Fruit fly (Drosophila melanogaster) whole organism, embryonic: Measurements from ENCODE around the gene CG5139.

Experiments
- Asciz ChIP-seq: fragments of 200-800 bp; sonication (Bioruptor generic); optimal IDR thresholded peaks from 2 replicates; lab custom pipeline; 2017; ENCODE audit warnings: missing biosample characterization, mild to moderate bottlenecking, missing genetic modification characterization, missing genetic modification reagents
- Bdp1 ChIP-seq: fragments of 200-800 bp; sonication (Bioruptor generic); optimal IDR thresholded peaks from 3 replicates; lab custom pipeline; 2016; ENCODE audit warnings: missing biosample characterization, missing genetic modification characterization
- CG1024 ChIP-seq: fragments of 200-800 bp; sonication (Bioruptor generic); IDR thresholded peaks from 2 replicates; pipeline ENCODE4 v1.3.6; 2022; ENCODE audit warnings: missing biosample characterization, missing genetic modification characterization
- CG10366 ChIP-seq: fragments of 200-800 bp; sonication (Bioruptor generic); IDR thresholded peaks from 2 replicates; pipeline ENCODE4 v1.3.6; 2022; ENCODE audit warnings: missing biosample characterization, missing genetic modification characterization
- CG11560 ChIP-seq: fragments of 200-800 bp; sonication (Bioruptor generic); IDR thresholded peaks from 3 replicates; pipeline ENCODE4 v1.3.6; 2022; ENCODE audit warnings: missing biosample characterization, missing genetic modification characterization
- CG13894 ChIP-seq: fragments of 200-800 bp; sonication (Bioruptor generic); optimal IDR thresholded peaks from 3 replicates; lab custom pipeline; 2018; ENCODE audit warnings: missing biosample characterization, mild to moderate bottlenecking, missing genetic modification characterization, moderate library complexity
- CG14860 ChIP-seq: fragments of 200-800 bp; sonication (Bioruptor generic); IDR thresholded peaks from 3 replicates; pipeline ENCODE4 v1.3.6; 2022; ENCODE audit warnings: missing biosample characterization, missing genetic modification characterization; ENCODE audit not compliant: partially characterized antibody
- CG15269 ChIP-seq: fragments of 200-800 bp; sonication (Bioruptor generic); optimal IDR thresholded peaks from 2 replicates; lab custom pipeline; 2018; ENCODE audit warnings: missing biosample characterization, mild to moderate bottlenecking, missing genetic modification characterization, moderate library complexity
- CG15514 ChIP-seq: fragments of 200-800 bp; sonication (Bioruptor generic); optimal IDR thresholded peaks from 3 replicates; lab custom pipeline; 2017; ENCODE audit warnings: missing biosample characterization, missing genetic modification characterization, mild to moderate bottlenecking, moderate library complexity, missing genetic modification reagents
- CG15601 ChIP-seq: fragments of 200-800 bp; sonication (Bioruptor generic); optimal IDR thresholded peaks from 3 replicates; lab custom pipeline; 2019; ENCODE audit warnings: missing biosample characterization, mild to moderate bottlenecking, missing genetic modification characterization, moderate library complexity
- CG16813 ChIP-seq: fragments of 200-800 bp; sonication (Bioruptor generic); IDR thresholded peaks from 3 replicates; pipeline ENCODE4 v1.3.6; 2022; ENCODE audit warnings: missing biosample characterization, missing genetic modification characterization; ENCODE audit not compliant: partially characterized antibody
- CG17612 ChIP-seq: fragments of 200-800 bp; sonication (Bioruptor generic); IDR thresholded peaks from 2 replicates; pipeline ENCODE4 v1.3.6; 2022; ENCODE audit warnings: missing biosample characterization, missing genetic modification characterization
- CG18262 ChIP-seq: fragments of 200-800 bp; optimal IDR thresholded peaks from 3 replicates; lab custom pipeline; 2019; ENCODE audit warnings: missing biosample characterization, mild to moderate bottlenecking, missing genetic modification characterization, moderate library complexity
- CG2120 ChIP-seq: fragments of 200-800 bp; sonication (Bioruptor generic); optimal IDR thresholded peaks from 3 replicates; lab custom pipeline; 2016; ENCODE audit warnings: missing biosample characterization, missing genetic modification characterization
- CG2678 ChIP-seq: fragments of 200-800 bp; sonication (Bioruptor generic); optimal IDR thresholded peaks from 3 replicates; lab custom pipeline; 2019; ENCODE audit warnings: missing biosample characterization, mild to moderate bottlenecking, missing genetic modification characterization, moderate library complexity
- CG30020 ChIP-seq: fragments of 200-800 bp; optimal IDR thresholded peaks from 2 replicates; lab custom pipeline; 2019; ENCODE audit warnings: missing biosample characterization, mild to moderate bottlenecking, missing genetic modification characterization, moderate library complexity
- CG3065 ChIP-seq: fragments of 200-800 bp; sonication (Bioruptor generic); optimal IDR thresholded peaks from 2 replicates; lab custom pipeline; 2016; ENCODE audit warnings: missing biosample characterization, missing genetic modification characterization
- CG33557 ChIP-seq: fragments of 200-800 bp; sonication (Bioruptor generic); optimal IDR thresholded peaks from 2 replicates; lab custom pipeline; 2019; ENCODE audit warnings: missing biosample characterization, mild to moderate bottlenecking, missing genetic modification characterization, moderate library complexity
- CG34224 ChIP-seq: fragments of 200-800 bp; sonication (Bioruptor generic); IDR thresholded peaks from 3 replicates; pipeline ENCODE4 v1.3.6; 2022; ENCODE audit warnings: missing biosample characterization, missing genetic modification characterization; ENCODE audit not compliant: partially characterized antibody
- CG3726 ChIP-seq: fragments of 200-800 bp; sonication (Bioruptor generic); IDR thresholded peaks from 3 replicates; pipeline ENCODE4, ENCODE4 v1.3.6; 2022; ENCODE audit warnings: missing biosample characterization, missing genetic modification characterization
- CG7987 ChIP-seq: fragments of 200-800 bp; sonication (Bioruptor generic); optimal IDR thresholded peaks from 2 replicates; lab custom pipeline; 2018; ENCODE audit warnings: missing biosample characterization, mild to moderate bottlenecking, missing genetic modification characterization, moderate library complexity
- CG8290 ChIP-seq, 3 experiments: fragments of 200-800 bp; sonication (Bioruptor generic); optimal IDR thresholded peaks; 2 replicates each; lab custom pipeline; 2016 to 2019; ENCODE audit warnings: missing biosample characterization in 3 of 3, missing genetic modification characterization in 3 of 3, mild to moderate bottlenecking in 2 of 3, moderate library complexity in 1 of 3
- CG8388 ChIP-seq: fragments of 200-800 bp; sonication (Bioruptor generic); optimal IDR thresholded peaks from 2 replicates; lab custom pipeline; 2019; ENCODE audit warnings: missing biosample characterization, mild to moderate bottlenecking, missing genetic modification characterization, moderate library complexity
- CG9609 ChIP-seq: fragments of 200-800 bp; sonication (Bioruptor generic); optimal IDR thresholded peaks from 3 replicates; lab custom pipeline; 2016; ENCODE audit warnings: missing biosample characterization, missing genetic modification characterization
- CTCF ChIP-seq: fragments of 200-800 bp; sonication (Bioruptor generic); optimal IDR thresholded peaks from 2 replicates; lab custom pipeline; 2017; ENCODE audit warnings: missing biosample characterization, mild to moderate bottlenecking, missing genetic modification characterization, moderate library complexity
- Ets97D ChIP-seq: fragments of 200-800 bp; sonication (Bioruptor generic); optimal IDR thresholded peaks from 3 replicates; lab custom pipeline; 2016; ENCODE audit warnings: missing biosample characterization, missing genetic modification characterization
- Fer1 ChIP-seq: fragments of 200-800 bp; sonication (Bioruptor generic); optimal IDR thresholded peaks from 2 replicates; lab custom pipeline; 2017; ENCODE audit warnings: missing biosample characterization, mild to moderate bottlenecking, missing genetic modification characterization
- Gug ChIP-seq: fragments of 200-800 bp; sonication (Bioruptor generic); IDR thresholded peaks from 4 replicates; pipeline ENCODE4 v1.3.6; 2022; ENCODE audit warnings: missing biosample characterization, missing genetic modification characterization
- Hr3 ChIP-seq: fragments of 200-800 bp; sonication (Bioruptor generic); optimal IDR thresholded peaks from 3 replicates; lab custom pipeline; 2016; ENCODE audit warnings: missing biosample characterization, missing genetic modification characterization
- Lhr ChIP-seq: fragments of 200-800 bp; sonication (Bioruptor generic); optimal IDR thresholded peaks from 3 replicates; lab custom pipeline; 2017; ENCODE audit warnings: mild to moderate bottlenecking, missing biosample characterization, missing genetic modification reagents, missing genetic modification characterization
- Med ChIP-seq: fragments of 200-800 bp; sonication (Bioruptor generic); peaks from one replicate; lab custom pipeline; 2016; ENCODE audit warnings: missing biosample characterization, missing genetic modification characterization, mild to moderate bottlenecking, inconsistent platforms, moderate library complexity
- TFAM ChIP-seq: fragments of 200-800 bp; sonication (Bioruptor generic); optimal IDR thresholded peaks from 2 replicates; lab custom pipeline; 2017; ENCODE audit warnings: missing biosample characterization, missing genetic modification characterization, inconsistent platforms
- Vsx1 ChIP-seq: fragments of 200-800 bp; sonication (Bioruptor generic); optimal IDR thresholded peaks from 2 replicates; lab custom pipeline; 2017; ENCODE audit warnings: missing biosample characterization, mild to moderate bottlenecking, missing genetic modification characterization, missing genetic modification reagents
- Xbp1 ChIP-seq: fragments of 200-800 bp; sonication (Bioruptor generic); optimal IDR thresholded peaks from 3 replicates; lab custom pipeline; 2016; ENCODE audit warnings: missing biosample characterization, mild to moderate bottlenecking, missing genetic modification characterization
- caup ChIP-seq: fragments of 200-800 bp; sonication (Bioruptor generic); optimal IDR thresholded peaks from 3 replicates; lab custom pipeline; 2017; ENCODE audit warnings: missing biosample characterization, mild to moderate bottlenecking, missing genetic modification characterization, moderate library complexity; ENCODE audit not compliant: severe bottlenecking
- crc ChIP-seq: fragments of 200-800 bp; sonication (Bioruptor generic); optimal IDR thresholded peaks from 2 replicates; lab custom pipeline; 2016; ENCODE audit warnings: missing biosample characterization, missing genetic modification characterization
- dmrt99B ChIP-seq: fragments of 200-800 bp; sonication (Bioruptor generic); optimal IDR thresholded peaks from 2 replicates; lab custom pipeline; 2018; ENCODE audit warnings: missing biosample characterization, mild to moderate bottlenecking, missing genetic modification characterization, moderate library complexity
- eve ChIP-seq, 2 experiments: fragments of >200 bp; optimal IDR thresholded peaks; 2 replicates each; lab custom pipeline; 2017; ENCODE audit warnings: missing biosample characterization in 2 of 2, missing genetic modification characterization in 2 of 2
- ewg ChIP-seq: fragments of 200-800 bp; sonication (Bioruptor generic); optimal IDR thresholded peaks from 3 replicates; lab custom pipeline; 2017; ENCODE audit warnings: mild to moderate bottlenecking, missing biosample characterization, missing genetic modification reagents, missing genetic modification characterization
- gcm ChIP-seq: fragments of 200-800 bp; sonication (Bioruptor generic); optimal IDR thresholded peaks from 2 replicates; lab custom pipeline; 2019; ENCODE audit warnings: missing biosample characterization, mild to moderate bottlenecking, missing genetic modification characterization, moderate library complexity
- grau ChIP-seq: fragments of 200-800 bp; optimal IDR thresholded peaks from 3 replicates; lab custom pipeline; 2019; ENCODE audit warnings: missing biosample characterization, mild to moderate bottlenecking, missing genetic modification characterization, moderate library complexity
- ind ChIP-seq: fragments of 200-800 bp; sonication (Bioruptor generic); optimal IDR thresholded peaks from 3 replicates; lab custom pipeline; 2016; ENCODE audit warnings: missing biosample characterization, missing genetic modification characterization
- ken ChIP-seq: fragments of 200-800 bp; sonication (Bioruptor generic); IDR thresholded peaks from 3 replicates; pipeline ENCODE4 v1.3.6; 2022; ENCODE audit warnings: missing biosample characterization, missing genetic modification characterization
- mam ChIP-seq: fragments of 200-800 bp; sonication (Bioruptor generic); optimal IDR thresholded peaks from 3 replicates; lab custom pipeline; 2016; ENCODE audit warnings: missing biosample characterization, missing genetic modification characterization
- org-1 ChIP-seq: fragments of 200-800 bp; sonication (Bioruptor generic); optimal IDR thresholded peaks from 2 replicates; lab custom pipeline; 2017; ENCODE audit warnings: missing biosample characterization, missing genetic modification characterization
- prd ChIP-seq, 3 experiments: fragments of >200 bp in 2 of 3; fragments of 200-800 bp in 1 of 3; sonication (Bioruptor generic) in 1 of 3; optimal IDR thresholded peaks in 2 of 3; IDR thresholded peaks in 1 of 3; 2 replicates in 2 of 3; 3 replicates in 1 of 3; pipeline versions ENCODE4 v1.3.6 to Lab custom; 2017 to 2022; ENCODE audit warnings: missing biosample characterization in 1 of 3, missing genetic modification characterization in 1 of 3
- pros ChIP-seq: fragments of 200-800 bp; sonication (Bioruptor generic); optimal IDR thresholded peaks from 3 replicates; lab custom pipeline; 2019; ENCODE audit warnings: missing biosample characterization, mild to moderate bottlenecking, missing genetic modification characterization, moderate library complexity
- sens ChIP-seq: fragments of 200-800 bp; sonication (Bioruptor generic); peaks from one replicate; lab custom pipeline; 2016; ENCODE audit warnings: missing biosample characterization, missing genetic modification characterization
- sima ChIP-seq: fragments of 200-800 bp; sonication (Bioruptor generic); optimal IDR thresholded peaks from 2 replicates; lab custom pipeline; 2016; ENCODE audit warnings: missing biosample characterization, missing genetic modification characterization
- tgo ChIP-seq: fragments of 200-800 bp; sonication (Bioruptor generic); IDR thresholded peaks from 3 replicates; pipeline ENCODE4 v1.3.6; 2022; ENCODE audit warnings: missing biosample characterization, missing genetic modification characterization
- wek ChIP-seq: fragments of 200-800 bp; sonication (Bioruptor generic); optimal IDR thresholded peaks from 3 replicates; lab custom pipeline; 2018; ENCODE audit warnings: missing biosample characterization, mild to moderate bottlenecking, missing genetic modification characterization, moderate library complexity

Gene CG5139

dm6 chr2L:1213587-1213986 is 14.5 kb upstream of the CG5139 start (continued):
- TF ChIP-seq CG34224 (GFP tag; lab: Robert Waterston, UW) (no peak), CG2678 (tag; lab: Kevin White, UChicago) (peak; percentile 43), Asciz (GFP tag; lab: Kevin White, UChicago) (peak; percentile 5), CG1024 (GFP tag; lab: Robert Waterston, UW) (no peak), gcm (GFP tag; lab: Kevin White, UChicago) (no peak), CG9609 (GFP tag; lab: Kevin White, UChicago) (no peak), grau (peak; percentile 16), CG8388 (peak; percentile 7), Fer1 (GFP tag; lab: Kevin White, UChicago) (peak; percentile 41), ewg (GFP tag; lab: Kevin White, UChicago) (no peak), dmrt99B (peak; percentile 54), ken (GFP tag; lab: Robert Waterston, UW) (peak; percentile 30; the same call in 1 of the 3 replicates), caup (no peak), CG14860 (no peak), Hr3 (GFP tag; lab: Kevin White, UChicago) (peak; percentile 5), CG16813 (no peak), org-1 (GFP tag; lab: Kevin White, UChicago) (no peak), CG18262 (tag; lab: Kevin White, UChicago) (no peak), ind (GFP tag; lab: Kevin White, UChicago) (peak; percentile 33), tgo (GFP tag; lab: Robert Waterston, UW) (no peak), CG15514 (GFP tag; lab: Kevin White, UChicago) (no peak), pros (GFP tag; lab: Kevin White, UChicago) (no peak), Gug (GFP tag; lab: Robert Waterston, UW) (no peak)

dm6 chr2L:1211528-1211927 is 12.5 kb upstream of the CG5139 start:
- TF ChIP-seq Med (GFP tag; lab: Kevin White, UChicago) (peak; percentile 23), CG33557 (GFP tag; lab: Kevin White, UChicago) (no peak), sens (GFP tag; lab: Kevin White, UChicago) (peak; percentile 16), CG7987 (GFP tag; lab: Kevin White, UChicago) (no peak), CG10366 (no peak), Ets97D (no peak), CG15269 (tag; lab: Kevin White, UChicago) (peak; percentile 0), CTCF (GFP tag; lab: Kevin White, UChicago) (no peak), sima (no peak), Vsx1 (no peak), TFAM (GFP tag; lab: Kevin White, UChicago) (no peak), CG30020 (tag; lab: Kevin White, UChicago) (no peak), Xbp1 (GFP tag; lab: Kevin White, UChicago) (no peak), mam (GFP tag; lab: Kevin White, UChicago) (no peak), CG3726 (no peak), wek (GFP tag; lab: Kevin White, UChicago) (peak; percentile 76), Lhr (GFP tag; lab: Kevin White, UChicago) (no peak), crc (GFP tag; lab: Kevin White, UChicago) (no peak), eve (GFP tag; optimal IDR thresholded peaks at IDR 0.05; lab: Kevin White, UChicago) (no peak), prd (optimal IDR thresholded peaks at IDR 0.05; lab: Kevin White, UChicago) (no peak), prd (GFP tag; IDR thresholded peaks at IDR 0.05; lab: Robert Waterston, UW) (no peak), Asciz (GFP tag; lab: Kevin White, UChicago) (no peak), CG11560 (tag; lab: Robert Waterston, UW) (no peak), CG8290 (GFP tag; optimal IDR thresholded peaks at IDR 0.05; lab: Kevin White, UChicago) (no peak), CG8290 (tag; optimal IDR thresholded peaks at IDR 0.05; lab: Kevin White, UChicago) (peak in 1 of 2 experiments; percentile 11), CG15601 (tag; lab: Kevin White, UChicago) (peak; percentile 30), CG2120 (GFP tag; lab: Kevin White, UChicago) (peak; percentile 29), Bdp1 (GFP tag; lab: Kevin White, UChicago) (no peak), CG13894 (no peak), CG17612 (GFP tag; lab: Robert Waterston, UW) (peak; percentile 56; the same call in 1 of the 2 replicates), CG3065 (no peak)
